Worm (Caenorhabditis elegans) whole organism, young adult: Measurements from ENCODE around the gene sdz-37.

ENCODE experiments used
- B0261.1 ChIP-seq: sonication (generic microtip); optimal IDR thresholded peaks from 2 replicates; lab custom pipeline; 2016; ENCODE audit warnings: mild to moderate bottlenecking, missing genetic modification characterization, moderate library complexity, missing compliant biosample characterization
- D2030.7 ChIP-seq: fragments of 200-800 bp; sonication (Bioruptor generic); IDR thresholded peaks from 2 replicates; pipeline ENCODE4 v1.3.6; 2022; ENCODE audit warnings: missing genetic modification reagents, missing genetic modification characterization, missing compliant biosample characterization
- F10E7.11 ChIP-seq: sonication (generic microtip); optimal IDR thresholded peaks from 2 replicates; lab custom pipeline; 2017; ENCODE audit warnings: mild to moderate bottlenecking, missing genetic modification characterization, moderate library complexity, missing compliant biosample characterization
- F22D6.2 ChIP-seq: sonication (generic microtip); optimal IDR thresholded peaks from 2 replicates; lab custom pipeline; 2016; ENCODE audit warnings: mild to moderate bottlenecking, missing genetic modification characterization, missing compliant biosample characterization
- F33H1.4 ChIP-seq: fragments of 200-800 bp; sonication (Bioruptor generic); IDR thresholded peaks from 2 replicates; pipeline ENCODE4 v1.3.6; 2022; ENCODE audit warnings: missing genetic modification reagents, missing genetic modification characterization, missing compliant biosample characterization
- F52B5.7 ChIP-seq: sonication (generic microtip); optimal IDR thresholded peaks from 2 replicates; lab custom pipeline; 2016; ENCODE audit warnings: mild to moderate bottlenecking, missing genetic modification characterization, missing compliant biosample characterization
- F55B11.4 ChIP-seq: sonication (generic microtip); optimal IDR thresholded peaks from 2 replicates; lab custom pipeline; 2016; ENCODE audit warnings: missing compliant biosample characterization, missing genetic modification characterization, borderline replicate concordance; ENCODE audit not compliant: insufficient read depth
- F57A8.1 ChIP-seq: fragments of 200-800 bp; sonication (Bioruptor generic); optimal IDR thresholded peaks from 2 replicates; lab custom pipeline; 2018; ENCODE audit warnings: mild to moderate bottlenecking, missing genetic modification characterization, moderate library complexity, missing compliant biosample characterization
- F57C9.4 ChIP-seq: sonication (generic microtip); optimal IDR thresholded peaks from 2 replicates; lab custom pipeline; 2017; ENCODE audit warnings: mild to moderate bottlenecking, missing genetic modification characterization, missing compliant biosample characterization
- T07F8.4 ChIP-seq: sonication (generic microtip); optimal IDR thresholded peaks from 2 replicates; lab custom pipeline; 2016; ENCODE audit warnings: mild to moderate bottlenecking, missing genetic modification characterization, moderate library complexity, missing compliant biosample characterization
- Y79H2A.3 ChIP-seq: fragments of 200-800 bp; sonication (Bioruptor generic); conservative IDR thresholded peaks from 2 replicates; pipeline ENCODE4 v1.3.6; 2022; ENCODE audit warnings: missing genetic modification reagents, missing genetic modification characterization, missing compliant biosample characterization
- atf-7 ChIP-seq: sonication (generic microtip); optimal IDR thresholded peaks from 2 replicates; lab custom pipeline; 2017; ENCODE audit warnings: mild to moderate bottlenecking, missing genetic modification characterization, missing compliant biosample characterization
- attf-3 ChIP-seq: fragments of 200-800 bp; sonication (Bioruptor generic); conservative IDR thresholded peaks from 2 replicates; pipeline ENCODE4 v1.3.6; 2022; ENCODE audit warnings: missing genetic modification reagents, missing genetic modification characterization, missing compliant biosample characterization
- attf-5 ChIP-seq: fragments of 200-800 bp; sonication (Bioruptor generic); optimal IDR thresholded peaks from 2 replicates; lab custom pipeline; 2018; ENCODE audit warnings: mild to moderate bottlenecking, missing genetic modification characterization, missing compliant biosample characterization
- attf-6 ChIP-seq: fragments of 200-800 bp; sonication (Bioruptor generic); IDR thresholded peaks from 2 replicates; pipeline ENCODE4 v1.3.6; 2022; ENCODE audit warnings: missing genetic modification reagents, missing genetic modification characterization, missing compliant biosample characterization
- cebp-1 ChIP-seq, 2 experiments: fragments of 200-800 bp in 1 of 2; sonication (Bioruptor generic) in 1 of 2; sonication (generic microtip) in 1 of 2; IDR thresholded peaks in 1 of 2; optimal IDR thresholded peaks in 1 of 2; 2 replicates each; pipeline versions ENCODE4 v1.3.6 to Lab custom; 2017 to 2022; ENCODE audit warnings: missing compliant biosample characterization in 2 of 2, missing genetic modification characterization in 2 of 2, mild to moderate bottlenecking in 1 of 2, missing genetic modification reagents in 1 of 2, moderate library complexity in 1 of 2
- cebp-2 ChIP-seq: fragments of 200-800 bp; sonication (Bioruptor generic); IDR thresholded peaks from 2 replicates; pipeline ENCODE4 v1.3.6; 2022; ENCODE audit warnings: missing genetic modification characterization, missing compliant biosample characterization
- ceh-79 ChIP-seq: sonication (generic microtip); optimal IDR thresholded peaks from 2 replicates; lab custom pipeline; 2017; ENCODE audit warnings: mild to moderate bottlenecking, missing genetic modification characterization, missing compliant biosample characterization
- ceh-91 ChIP-seq: fragments of 200-800 bp; sonication (Bioruptor generic); IDR thresholded peaks from 2 replicates; pipeline ENCODE4 v1.3.6; 2022; ENCODE audit warnings: missing genetic modification reagents, missing genetic modification characterization, missing compliant biosample characterization
- dpff-1 ChIP-seq: sonication (generic microtip); optimal IDR thresholded peaks from 2 replicates; lab custom pipeline; 2017; ENCODE audit warnings: mild to moderate bottlenecking, missing genetic modification characterization, missing compliant biosample characterization
- dpl-1 ChIP-seq: fragments of 150-350 bp; optimal IDR thresholded peaks from 2 replicates; lab custom pipeline; 2014; ENCODE audit warnings: missing biosample characterization, missing genetic modification reagents, missing genetic modification characterization
- efl-1 ChIP-seq: fragments of 150-350 bp; optimal IDR thresholded peaks from 2 replicates; lab custom pipeline; 2014; ENCODE audit warnings: missing biosample characterization, missing genetic modification reagents, missing genetic modification characterization
- egrh-3 ChIP-seq: fragments of 200-800 bp; sonication (Bioruptor generic); IDR thresholded peaks from 2 replicates; pipeline ENCODE4 v1.3.6; 2022; ENCODE audit warnings: missing genetic modification reagents, missing genetic modification characterization, missing compliant biosample characterization
- him-1 ChIP-seq: sonication (generic microtip); optimal IDR thresholded peaks from 2 replicates; lab custom pipeline; 2016; ENCODE audit warnings: missing genotype, missing genetic modification reagents, missing genetic modification characterization, missing compliant biosample characterization
- hmg-1.2 ChIP-seq: fragments of 200-800 bp; sonication (Bioruptor generic); IDR thresholded peaks from 2 replicates; pipeline ENCODE4 v1.3.6; 2022; ENCODE audit warnings: missing genetic modification reagents, missing genetic modification characterization, missing compliant biosample characterization
- hmg-20 ChIP-seq: fragments of 200-800 bp; sonication (Bioruptor generic); IDR thresholded peaks from 2 replicates; pipeline ENCODE4 v1.3.6; 2022; ENCODE audit warnings: missing genetic modification reagents, missing genetic modification characterization, missing compliant biosample characterization
- let-526 ChIP-seq: fragments of 200-800 bp; sonication (Bioruptor generic); IDR thresholded peaks from 2 replicates; pipeline ENCODE4 v1.3.6; 2022; ENCODE audit warnings: missing genetic modification reagents, missing genetic modification characterization, missing compliant biosample characterization
- let-607 ChIP-seq, 2 experiments: fragments of 200-800 bp in 1 of 2; sonication (Bioruptor generic) in 1 of 2; sonication (generic microtip) in 1 of 2; optimal IDR thresholded peaks; 2 replicates each; lab custom pipeline; 2016 to 2018; ENCODE audit warnings: mild to moderate bottlenecking in 2 of 2, missing compliant biosample characterization in 2 of 2, missing genetic modification characterization in 2 of 2, moderate library complexity in 2 of 2, missing genotype in 1 of 2
- lsl-1 ChIP-seq: fragments of 200-800 bp; sonication (Bioruptor generic); optimal IDR thresholded peaks from 2 replicates; lab custom pipeline; 2018; ENCODE audit warnings: mild to moderate bottlenecking, missing genetic modification characterization, moderate library complexity, missing compliant biosample characterization
- madf-6 ChIP-seq: fragments of 200-800 bp; sonication (Bioruptor generic); IDR thresholded peaks from 2 replicates; pipeline ENCODE4 v1.3.6; 2022; ENCODE audit warnings: missing genetic modification reagents, missing genetic modification characterization, missing compliant biosample characterization
- madf-8 ChIP-seq: fragments of 200-800 bp; sonication (Bioruptor generic); conservative IDR thresholded peaks from 2 replicates; pipeline ENCODE4 v1.3.6; 2022; ENCODE audit warnings: missing genetic modification reagents, missing genetic modification characterization, missing compliant biosample characterization
- mcd-1 ChIP-seq: fragments of 200-800 bp; sonication (Bioruptor generic); IDR thresholded peaks from 2 replicates; pipeline ENCODE4 v1.3.6; 2022; ENCODE audit warnings: missing genetic modification reagents, missing genetic modification characterization, missing compliant biosample characterization
- nfya-2 ChIP-seq: fragments of 200-800 bp; sonication (Bioruptor generic); IDR thresholded peaks from 2 replicates; pipeline ENCODE4 v1.3.6; 2022; ENCODE audit warnings: missing genetic modification reagents, missing genetic modification characterization, missing compliant biosample characterization
- nhr-90 ChIP-seq: sonication (generic microtip); optimal IDR thresholded peaks from 2 replicates; lab custom pipeline; 2016; ENCODE audit warnings: missing genotype, mild to moderate bottlenecking, missing genetic modification characterization, missing compliant biosample characterization
- rcor-1 ChIP-seq: fragments of 200-800 bp; sonication (Bioruptor generic); IDR thresholded peaks from 2 replicates; pipeline ENCODE4 v1.3.6; 2022; ENCODE audit warnings: missing genetic modification reagents, missing genetic modification characterization, missing compliant biosample characterization
- sea-2 ChIP-seq: fragments of 200-800 bp; sonication (Bioruptor generic); IDR thresholded peaks from 2 replicates; pipeline ENCODE4 v1.3.6; 2022; ENCODE audit warnings: missing genetic modification characterization, missing compliant biosample characterization
- snpc-3.4 ChIP-seq: sonication (generic microtip); optimal IDR thresholded peaks from 2 replicates; lab custom pipeline; 2017; ENCODE audit warnings: missing genetic modification characterization, mild to moderate bottlenecking, missing compliant biosample characterization, antibody characterized with exemption, moderate library complexity, missing genotype, missing genetic modification reagents
- snpc-4 ChIP-seq, 5 experiments: fragments of 150-350 bp in 1 of 5; sonication (generic microtip) in 4 of 5; optimal IDR thresholded peaks; 2 replicates each; lab custom pipeline; 2014 to 2018; ENCODE audit warnings: missing genetic modification characterization in 5 of 5, missing biosample characterization in 3 of 5, antibody characterized with exemption in 2 of 5, mild to moderate bottlenecking in 2 of 5, missing compliant biosample characterization in 2 of 5, missing genotype in 2 of 5, moderate library complexity in 2 of 5, missing genetic modification reagents in 1 of 5
- xnd-1 ChIP-seq: sonication (generic microtip); optimal IDR thresholded peaks from 2 replicates; lab custom pipeline; 2016; ENCODE audit warnings: missing genotype, missing genetic modification reagents, missing genetic modification characterization, missing compliant biosample characterization
- zim-3 ChIP-seq: sonication (generic microtip); optimal IDR thresholded peaks from 2 replicates; lab custom pipeline; 2017; ENCODE audit warnings: mild to moderate bottlenecking, missing genetic modification characterization, moderate library complexity, missing compliant biosample characterization
- ztf-18 ChIP-seq: sonication (generic microtip); optimal IDR thresholded peaks from 2 replicates; lab custom pipeline; 2016; ENCODE audit warnings: missing genotype, mild to moderate bottlenecking, missing genetic modification characterization, missing compliant biosample characterization
- ztf-22 ChIP-seq: fragments of 200-800 bp; sonication (Bioruptor generic); optimal IDR thresholded peaks from 2 replicates; lab custom pipeline; 2018; ENCODE audit warnings: mild to moderate bottlenecking, missing genetic modification characterization, moderate library complexity, missing compliant biosample characterization
- ztf-26 ChIP-seq: sonication (generic microtip); optimal IDR thresholded peaks from 2 replicates; lab custom pipeline; 2017; ENCODE audit warnings: missing genetic modification characterization, missing compliant biosample characterization
- ztf-28 ChIP-seq: fragments of 200-800 bp; sonication (Bioruptor generic); IDR thresholded peaks from 2 replicates; pipeline ENCODE4 v1.3.6; 2022; ENCODE audit warnings: missing genetic modification reagents, missing genetic modification characterization, missing compliant biosample characterization
- ztf-3 ChIP-seq: fragments of 200-800 bp; sonication (Bioruptor generic); optimal IDR thresholded peaks from 2 replicates; lab custom pipeline; 2018; ENCODE audit warnings: mild to moderate bottlenecking, missing genetic modification characterization, missing compliant biosample characterization

sdz-37 gene

ce11 chrII:10464230-10464920 is at the start of gene sdz-37, which contains the start of gene ZK673.6:
Gene sdz-37, plus strand, starts transcription at chrII:10464870.
Gene ZK673.6, minus strand, starts transcription at chrII:10464330.
- TF ChIP-seq snpc-4 (GFP tag; optimal IDR thresholded peaks at IDR 0.05; lab: Kevin White, UChicago) (no peak), snpc-4 (tag; optimal IDR thresholded peaks at IDR 0.05; lab: Kevin White, UChicago) (no peak), F52B5.7 (tag; lab: Kevin White, UChicago) (no peak), lsl-1 (GFP tag; lab: Kevin White, UChicago) (no peak), ztf-22 (GFP tag; lab: Kevin White, UChicago) (no peak), dpff-1 (no peak), mcd-1 (no peak), ceh-79 (tag; lab: Kevin White, UChicago) (no peak), ztf-28 (GFP tag; lab: Robert Waterston, UW) (no peak), F22D6.2 (no peak), zim-3 (tag; lab: Kevin White, UChicago) (no peak), nhr-90 (no peak), Y79H2A.3 (no peak)

ce11 chrII:10416332-10416863 is 48.3 kb upstream of the sdz-37 start, which contains the start of gene eif-2A:
Gene eif-2A, plus strand, starts transcription at chrII:10416800.
- TF ChIP-seq nfya-2 (GFP tag; lab: Robert Waterston, UW) (no peak), madf-8 (GFP tag; lab: Robert Waterston, UW) (peak; percentile 83), dpl-1 (peak; percentile 72), ztf-3 (no peak), snpc-3.4 (peak; percentile 17), madf-6 (GFP tag; lab: Robert Waterston, UW) (peak; percentile 94), hmg-1.2 (GFP tag; lab: Robert Waterston, UW) (0 out of 2 replicates have a peak, but pooled peaks have one; percentile 5), attf-5 (peak; percentile 10), efl-1 (GFP tag; lab: Kevin White, UChicago) (peak; percentile 88), ztf-18 (no peak), lsl-1 (GFP tag; lab: Kevin White, UChicago) (peak; percentile 61), F33H1.4 (GFP tag; lab: Robert Waterston, UW) (peak; percentile 58), ceh-91 (GFP tag; lab: Robert Waterston, UW) (peak; percentile 76), attf-6 (no peak), xnd-1 (tag; lab: Kevin White, UChicago) (peak; percentile 72), sea-2 (GFP tag; lab: Robert Waterston, UW) (no peak), D2030.7 (GFP tag; lab: Robert Waterston, UW) (peak; percentile 42; the same call in 1 of the 2 replicates), F10E7.11 (tag; lab: Kevin White, UChicago) (no peak), cebp-1 (GFP tag; IDR thresholded peaks at IDR 0.05; lab: Robert Waterston, UW) (no peak), cebp-1 (tag; optimal IDR thresholded peaks at IDR 0.05; lab: Kevin White, UChicago) (peak; percentile 31)

ce11 chrII:10421941-10422340 is 42.7 kb upstream of the sdz-37 start, which contains the start of gene frpr-21:
Gene frpr-21, minus strand, starts transcription at chrII:10422041.
- TF ChIP-seq F57C9.4 (tag; lab: Kevin White, UChicago) (no peak), him-1 (no peak), attf-3 (GFP tag; lab: Robert Waterston, UW) (no peak), cebp-2 (GFP tag; lab: Robert Waterston, UW) (no peak), let-526 (GFP tag; lab: Robert Waterston, UW) (no peak), egrh-3 (GFP tag; lab: Robert Waterston, UW) (no peak), ztf-26 (tag; lab: Kevin White, UChicago) (no peak), rcor-1 (GFP tag; lab: Robert Waterston, UW) (no peak), B0261.1 (tag; lab: Kevin White, UChicago) (no peak), snpc-3.4 (no peak), F55B11.4 (tag; lab: Kevin White, UChicago) (no peak), atf-7 (tag; lab: Kevin White, UChicago) (no peak), hmg-20 (no peak), F57A8.1 (GFP tag; lab: Kevin White, UChicago) (no peak), let-607 (tag; optimal IDR thresholded peaks at IDR 0.05; lab: Kevin White, UChicago) (no peak), mcd-1 (no peak), T07F8.4 (tag; lab: Kevin White, UChicago) (no peak)
